Worm (Caenorhabditis elegans) whole organism, L4/young adult: ENCODE measurements around the gene lin-38.

Experiments
- W03F9.2 ChIP-seq: fragments of 150-350 bp; optimal IDR thresholded peaks from 2 replicates; lab custom pipeline; 2014; ENCODE audit warnings: missing biosample characterization, missing genetic modification characterization
- him-1 ChIP-seq: sonication (generic microtip); optimal IDR thresholded peaks from 2 replicates; lab custom pipeline; 2016; ENCODE audit warnings: missing genotype, missing genetic modification reagents, missing genetic modification characterization, missing compliant biosample characterization

DNA sequence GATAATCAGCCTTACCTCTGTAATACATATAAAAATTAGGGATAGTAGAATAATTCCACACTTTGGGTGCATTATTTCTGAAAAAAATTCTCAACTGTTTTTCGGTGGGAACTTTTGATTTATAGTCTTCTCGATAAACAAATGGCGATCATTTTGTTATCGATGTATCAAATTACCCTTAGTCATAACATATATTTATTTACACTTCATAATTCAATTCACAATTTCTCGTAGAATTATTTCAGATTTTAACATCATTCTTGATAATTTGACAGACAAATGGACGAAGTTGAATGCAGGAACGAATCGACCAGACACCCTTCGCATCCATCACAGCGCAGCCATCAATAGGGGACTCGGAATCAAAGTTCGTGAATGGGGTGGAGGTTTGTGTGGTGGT is 14.7 kb downstream of the lin-38 start, which contains the start of gene clec-145:
- no peak for TF ChIP-seq him-1 (tag; lab: Kevin White, UChicago)
- TF ChIP-seq W03F9.2, result no peak
